Worm (Caenorhabditis elegans): Measurements from ENCODE around the gene R07B1.7.

DNA sequence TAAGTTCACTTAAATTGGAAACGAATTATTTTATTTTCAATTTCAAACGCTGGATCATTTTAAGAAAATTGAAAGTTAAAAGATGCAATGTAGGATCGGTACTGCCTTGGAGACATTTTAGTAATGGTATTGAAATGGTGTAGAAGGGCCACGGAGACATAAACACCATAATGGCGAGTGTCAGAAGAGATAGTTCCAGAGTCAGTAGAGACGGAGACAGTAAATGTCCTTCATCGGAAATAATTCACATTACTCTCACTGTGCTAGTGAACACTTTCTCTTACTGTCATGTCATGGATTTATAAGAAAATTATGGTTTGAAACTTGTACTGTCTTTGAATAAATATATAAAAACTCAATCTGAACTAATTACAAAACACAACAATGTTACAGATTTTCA lies 24.1 kb downstream of the R07B1.7 start:
- TF ChIP-seq nhr-10 (tag; optimal IDR thresholded peaks at IDR 0.05) = no peak
- TF ChIP-seq pqm-1 (tag; optimal IDR thresholded peaks at IDR 0.05) = no peak
